Fruit fly (Drosophila melanogaster) whole organism, embryonic: Measurements from ENCODE around the gene CstF64.
A peak's percentile ranks its signal among the peaks of the same experiment; 100 is the strongest.

Experiments
- Adf1 ChIP-seq: fragments of 200-800 bp; sonication (Bioruptor generic); IDR thresholded peaks from 2 replicates; pipeline ENCODE4 v1.3.6; 2022; ENCODE audit warnings: missing biosample characterization, missing genetic modification characterization
- Atf6 ChIP-seq: fragments of 200-800 bp; sonication (Bioruptor generic); IDR thresholded peaks from 2 replicates; pipeline ENCODE4 v1.3.6; 2022; ENCODE audit warnings: missing biosample characterization, missing genetic modification characterization
- Awh ChIP-seq: fragments of 200-800 bp; sonication (Bioruptor generic); IDR thresholded peaks from 2 replicates; pipeline ENCODE4, ENCODE4 v1.3.6; 2022; ENCODE audit warnings: missing biosample characterization, missing genetic modification characterization
- Blimp-1 ChIP-seq: fragments of 200-800 bp; sonication (Bioruptor generic); optimal IDR thresholded peaks from 3 replicates; lab custom pipeline; 2018; ENCODE audit warnings: missing biosample characterization, missing genetic modification characterization, mild to moderate bottlenecking, moderate library complexity, missing genetic modification reagents
- CG10147 ChIP-seq: fragments of 200-800 bp; sonication (Bioruptor generic); optimal IDR thresholded peaks from 2 replicates; lab custom pipeline; 2019; ENCODE audit warnings: missing biosample characterization, mild to moderate bottlenecking, missing genetic modification characterization, moderate library complexity
- CG10979 ChIP-seq: fragments of 200-800 bp; sonication (Bioruptor generic); optimal IDR thresholded peaks from 2 replicates; lab custom pipeline; 2018; ENCODE audit warnings: missing biosample characterization, mild to moderate bottlenecking, missing genetic modification characterization, moderate library complexity
- CG12769 ChIP-seq: fragments of 200-800 bp; sonication (Bioruptor generic); optimal IDR thresholded peaks from 2 replicates; lab custom pipeline; 2019; ENCODE audit warnings: missing biosample characterization, mild to moderate bottlenecking, missing genetic modification characterization, moderate library complexity
- CG13287 ChIP-seq: fragments of 200-800 bp; sonication (Bioruptor generic); IDR thresholded peaks from 2 replicates; pipeline ENCODE4 v1.3.6; 2022; ENCODE audit warnings: missing biosample characterization, missing genetic modification characterization; ENCODE audit not compliant: partially characterized antibody
- CG13624 ChIP-seq: fragments of 200-800 bp; sonication (Bioruptor generic); optimal IDR thresholded peaks from 2 replicates; lab custom pipeline; 2016; ENCODE audit warnings: missing biosample characterization, missing genetic modification characterization
- CG16779 ChIP-seq: fragments of 200-800 bp; sonication (Bioruptor generic); IDR thresholded peaks from 2 replicates; pipeline ENCODE4 v1.3.6; 2022; ENCODE audit warnings: missing biosample characterization, missing genetic modification characterization
- CG16815 ChIP-seq: fragments of 200-800 bp; sonication (Bioruptor generic); optimal IDR thresholded peaks from 3 replicates; lab custom pipeline; 2017; ENCODE audit warnings: missing biosample characterization, mild to moderate bottlenecking, missing genetic modification characterization
- CG17612 ChIP-seq: fragments of 200-800 bp; sonication (Bioruptor generic); IDR thresholded peaks from 2 replicates; pipeline ENCODE4 v1.3.6; 2022; ENCODE audit warnings: missing biosample characterization, missing genetic modification characterization
- CG17829 ChIP-seq: fragments of 200-800 bp; optimal IDR thresholded peaks from 2 replicates; lab custom pipeline; 2019; ENCODE audit warnings: missing biosample characterization, mild to moderate bottlenecking, missing genetic modification characterization, moderate library complexity
- CG1832 ChIP-seq: fragments of 200-800 bp; sonication (Bioruptor generic); optimal IDR thresholded peaks from 2 replicates; lab custom pipeline; 2017; ENCODE audit warnings: missing biosample characterization, mild to moderate bottlenecking, missing genetic modification characterization, inconsistent platforms
- CG3163 ChIP-seq: fragments of 200-800 bp; sonication (Bioruptor generic); optimal IDR thresholded peaks from 3 replicates; lab custom pipeline; 2016; ENCODE audit warnings: missing biosample characterization, missing genetic modification characterization
- CG32767 ChIP-seq: fragments of 200-800 bp; sonication (Bioruptor generic); IDR thresholded peaks from 2 replicates; pipeline ENCODE4 v1.3.6; 2022; ENCODE audit warnings: missing biosample characterization, missing genetic modification characterization
- CG34376 ChIP-seq: fragments of 200-800 bp; sonication (Bioruptor generic); optimal IDR thresholded peaks from 2 replicates; lab custom pipeline; 2018; ENCODE audit warnings: missing biosample characterization, mild to moderate bottlenecking, missing genetic modification characterization
- CG3847 ChIP-seq: fragments of 200-800 bp; sonication (Bioruptor generic); IDR thresholded peaks from 2 replicates; pipeline ENCODE4 v1.3.6; 2022; ENCODE audit warnings: missing biosample characterization, missing genetic modification characterization
- CG6175 ChIP-seq: fragments of 200-800 bp; sonication (Bioruptor generic); IDR thresholded peaks from 3 replicates; pipeline ENCODE4 v1.3.6; 2022; ENCODE audit warnings: missing biosample characterization, missing genetic modification characterization
- CG6854 ChIP-seq: fragments of 200-800 bp; sonication (Bioruptor generic); optimal IDR thresholded peaks from 3 replicates; lab custom pipeline; 2017; ENCODE audit warnings: missing biosample characterization, mild to moderate bottlenecking, missing genetic modification characterization
- CG9215 ChIP-seq: fragments of 200-800 bp; sonication (Bioruptor generic); IDR thresholded peaks from 2 replicates; pipeline ENCODE4 v1.3.6; 2022; ENCODE audit warnings: missing biosample characterization, missing genetic modification characterization
- CG9727 ChIP-seq: fragments of 200-800 bp; sonication (Bioruptor generic); optimal IDR thresholded peaks from 3 replicates; lab custom pipeline; 2017; ENCODE audit warnings: missing biosample characterization, mild to moderate bottlenecking, missing genetic modification characterization
- Eip74EF ChIP-seq, 2 experiments: fragments of 200-800 bp in 1 of 2; fragments of >200 bp in 1 of 2; sonication (Bioruptor generic) in 1 of 2; optimal IDR thresholded peaks; 2 replicates each; lab custom pipeline; 2017 to 2019; ENCODE audit warnings: missing biosample characterization in 2 of 2, missing genetic modification characterization in 2 of 2, mild to moderate bottlenecking in 1 of 2, moderate library complexity in 1 of 2
- Gug ChIP-seq: fragments of 200-800 bp; sonication (Bioruptor generic); IDR thresholded peaks from 4 replicates; pipeline ENCODE4 v1.3.6; 2022; ENCODE audit warnings: missing biosample characterization, missing genetic modification characterization
- Hsf ChIP-seq: fragments of 200-800 bp; sonication (Bioruptor generic); optimal IDR thresholded peaks from 3 replicates; lab custom pipeline; 2016; ENCODE audit warnings: missing biosample characterization, missing genetic modification characterization
- Opbp ChIP-seq: fragments of 200-800 bp; sonication (Bioruptor generic); IDR thresholded peaks from 3 replicates; pipeline ENCODE4 v1.3.6; 2022; ENCODE audit warnings: missing biosample characterization, missing genetic modification characterization; ENCODE audit not compliant: partially characterized antibody
- Optix ChIP-seq: fragments of 200-800 bp; sonication (Bioruptor generic); IDR thresholded peaks from 3 replicates; pipeline ENCODE4 v1.3.6; 2022; ENCODE audit warnings: missing biosample characterization, missing genetic modification characterization
- Sox102F ChIP-seq: fragments of 200-800 bp; sonication (Bioruptor generic); optimal IDR thresholded peaks from 2 replicates; lab custom pipeline; 2018; ENCODE audit warnings: missing biosample characterization, mild to moderate bottlenecking, missing genetic modification characterization, moderate library complexity
- Sry-δ ChIP-seq: fragments of 200-800 bp; sonication (Bioruptor generic); optimal IDR thresholded peaks from 2 replicates; lab custom pipeline; 2016; ENCODE audit warnings: missing biosample characterization, missing genetic modification characterization
- Taf1 ChIP-seq: fragments of 200-800 bp; sonication (Bioruptor generic); IDR thresholded peaks from 2 replicates; pipeline ENCODE4 v1.3.6; 2022; ENCODE audit warnings: missing biosample characterization, missing genetic modification characterization
- Trl ChIP-seq, 3 experiments: fragments of >200 bp in 2 of 3; fragments of 200-800 bp in 1 of 3; sonication (Bioruptor generic) in 1 of 3; optimal IDR thresholded peaks; 2 replicates in 1 of 3; 3 replicates in 2 of 3; lab custom pipeline; 2016 to 2017; ENCODE audit warnings: missing biosample characterization in 1 of 3, missing genetic modification characterization in 1 of 3
- amos ChIP-seq: fragments of 200-800 bp; sonication (Bioruptor generic); IDR thresholded peaks from 2 replicates; pipeline ENCODE4 v1.3.6; 2022; ENCODE audit warnings: missing biosample characterization, missing genetic modification characterization; ENCODE audit not compliant: partially characterized antibody
- dm ChIP-seq: fragments of 200-800 bp; sonication (Bioruptor generic); optimal IDR thresholded peaks from 3 replicates; lab custom pipeline; 2016; ENCODE audit warnings: missing biosample characterization, missing genetic modification characterization
- dpn ChIP-seq, 2 experiments: fragments of 200-800 bp; sonication (Bioruptor generic); optimal IDR thresholded peaks; 3 replicates each; lab custom pipeline; 2016; ENCODE audit warnings: missing biosample characterization in 2 of 2, missing genetic modification characterization in 2 of 2
- gce ChIP-seq: fragments of 200-800 bp; sonication (Bioruptor generic); IDR thresholded peaks from 3 replicates; pipeline ENCODE4 v1.3.6; 2022; ENCODE audit warnings: missing biosample characterization, missing genetic modification characterization
- hb ChIP-seq: fragments of 200-800 bp; sonication (Bioruptor generic); IDR thresholded peaks from 3 replicates; pipeline ENCODE4 v1.3.6; 2022; ENCODE audit warnings: missing biosample characterization, missing genetic modification characterization; ENCODE audit not compliant: partially characterized antibody
- knrl ChIP-seq: fragments of 200-800 bp; sonication (Bioruptor generic); IDR thresholded peaks from 3 replicates; pipeline ENCODE4 v1.3.6; 2022; ENCODE audit warnings: missing biosample characterization, missing genetic modification characterization; ENCODE audit not compliant: partially characterized antibody
- maf-S ChIP-seq: fragments of 200-800 bp; sonication (Bioruptor generic); optimal IDR thresholded peaks from 2 replicates; lab custom pipeline; 2016; ENCODE audit warnings: missing biosample characterization, missing genetic modification characterization
- mld ChIP-seq: fragments of 200-800 bp; sonication (Bioruptor generic); IDR thresholded peaks from 3 replicates; pipeline ENCODE4 v1.3.6; 2022; ENCODE audit warnings: missing biosample characterization, missing genetic modification characterization; ENCODE audit not compliant: partially characterized antibody
- nom ChIP-seq: fragments of 200-800 bp; sonication (Bioruptor generic); optimal IDR thresholded peaks from 2 replicates; lab custom pipeline; 2017; ENCODE audit warnings: missing biosample characterization, missing genetic modification characterization, mild to moderate bottlenecking, moderate library complexity, missing genetic modification reagents
- pan ChIP-seq, 4 experiments: fragments of >200 bp in 3 of 4; fragments of 200-800 bp in 1 of 4; sonication (Bioruptor generic) in 1 of 4; optimal IDR thresholded peaks in 3 of 4; IDR thresholded peaks in 1 of 4; 2 replicates each; pipeline versions ENCODE4 v1.3.6 to Lab custom; 2017 to 2022; ENCODE audit warnings: missing biosample characterization in 2 of 4, missing genetic modification characterization in 2 of 4, mixed read lengths in 1 of 4
- row ChIP-seq: fragments of 200-800 bp; sonication (Bioruptor generic); IDR thresholded peaks from 3 replicates; pipeline ENCODE4 v1.3.6; 2022; ENCODE audit warnings: missing biosample characterization, missing genetic modification characterization
- sens ChIP-seq: fragments of 200-800 bp; sonication (Bioruptor generic); peaks from one replicate; lab custom pipeline; 2016; ENCODE audit warnings: missing biosample characterization, missing genetic modification characterization
- sna ChIP-seq: fragments of 200-800 bp; sonication (Bioruptor generic); IDR thresholded peaks from 2 replicates; pipeline ENCODE4 v1.3.6; 2022; ENCODE audit warnings: missing biosample characterization, missing genetic modification characterization; ENCODE audit not compliant: partially characterized antibody
- ssp ChIP-seq: fragments of 200-800 bp; sonication (Bioruptor generic); IDR thresholded peaks from 2 replicates; pipeline ENCODE4 v1.3.6; 2022; ENCODE audit warnings: missing biosample characterization, missing genetic modification characterization
- tna ChIP-seq: fragments of 200-800 bp; sonication (Bioruptor generic); IDR thresholded peaks from 2 replicates; pipeline ENCODE4 v1.3.6; 2022; ENCODE audit warnings: missing biosample characterization, missing genetic modification characterization; ENCODE audit not compliant: partially characterized antibody
- ttk ChIP-seq: fragments of 200-800 bp; sonication (Bioruptor generic); IDR thresholded peaks from 2 replicates; pipeline ENCODE4 v2.1.2; 2022; ENCODE audit warnings: missing biosample characterization, missing genetic modification characterization
- zen2 ChIP-seq: fragments of 200-800 bp; sonication (Bioruptor generic); IDR thresholded peaks from 3 replicates; pipeline ENCODE4 v1.3.6; 2022; ENCODE audit warnings: missing biosample characterization, missing genetic modification characterization; ENCODE audit not compliant: partially characterized antibody

Gene CstF64

dm6 chr3R:18628311-18628811 is 31.1 kb upstream of the CstF64 start (continued):
- TF ChIP-seq CG17612 (GFP tag; lab: Robert Waterston, UW) (no peak), CG6854 (GFP tag; lab: Kevin White, UChicago) (no peak), CG3847 (GFP tag; lab: Robert Waterston, UW) (no peak), CG3163 (GFP tag; lab: Kevin White, UChicago) (no peak), CG9727 (no peak), nom (GFP tag; lab: Kevin White, UChicago) (peak; percentile 12), Opbp (GFP tag; lab: Robert Waterston, UW) (peak; percentile 66; the same call in 2 of the 3 replicates), Sry-δ (GFP tag; lab: Kevin White, UChicago) (no peak), CG32767 (GFP tag; lab: Robert Waterston, UW) (no peak), Atf6 (no peak), pan (optimal IDR thresholded peaks at IDR 0.05; lab: Kevin White, UChicago) (no peak), pan (GFP tag; optimal IDR thresholded peaks at IDR 0.05 in 1 of 2, IDR thresholded peaks at IDR 0.05 in 1 of 2) (no peak), knrl (GFP tag; lab: Robert Waterston, UW) (peak; percentile 44), CG6175 (GFP tag; lab: Robert Waterston, UW) (peak; percentile 43; the same call in 1 of the 3 replicates), CG9215 (GFP tag; lab: Robert Waterston, UW) (no peak), CG1832 (GFP tag; lab: Kevin White, UChicago) (no peak), amos (peak; percentile 55; the same call in 1 of the 2 replicates), CG13624 (GFP tag; lab: Kevin White, UChicago) (no peak), dpn (GFP tag; optimal IDR thresholded peaks at IDR 0.05; lab: Kevin White, UChicago) (no peak), ttk (GFP tag; lab: Robert Waterston, UW) (no peak), Gug (no peak), Hsf (GFP tag; lab: Kevin White, UChicago) (no peak), Optix (GFP tag; lab: Robert Waterston, UW) (no peak), Awh (GFP tag; lab: Robert Waterston, UW) (peak; percentile 65; the same call in 1 of the 2 replicates), CG16779 (GFP tag; lab: Robert Waterston, UW) (no peak), sna (GFP tag; lab: Robert Waterston, UW) (peak; percentile 60; the same call in 1 of the 2 replicates), CG34376 (GFP tag; lab: Kevin White, UChicago) (no peak), CG10979 (tag; lab: Kevin White, UChicago) (no peak), zen2 (0 out of 3 replicates have a peak, but pooled peaks have one; percentile 14), maf-S (GFP tag; lab: Kevin White, UChicago) (no peak), CG12769 (tag; lab: Kevin White, UChicago) (peak; percentile 59), tna (peak; percentile 59; the same call in 1 of the 2 replicates), ssp (no peak), CG17829 (no peak), Blimp-1 (GFP tag; lab: Kevin White, UChicago) (no peak), Trl (optimal IDR thresholded peaks at IDR 0.05; lab: Kevin White, UChicago) (no peak), Trl (GFP tag; optimal IDR thresholded peaks at IDR 0.05; lab: Kevin White, UChicago) (no peak), row (GFP tag; lab: Robert Waterston, UW) (0 out of 3 replicates have a peak, but pooled peaks have one; percentile 20), dm (GFP tag; lab: Kevin White, UChicago) (no peak), mld (GFP tag; lab: Robert Waterston, UW) (peak; percentile 60; the same call in 1 of the 3 replicates), Sox102F (GFP tag; lab: Kevin White, UChicago) (no peak), hb (GFP tag; lab: Robert Waterston, UW) (peak; percentile 54; the same call in 2 of the 3 replicates), Taf1 (GFP tag; lab: Robert Waterston, UW) (no peak), CG16815 (GFP tag; lab: Kevin White, UChicago) (no peak), Eip74EF (GFP tag; optimal IDR thresholded peaks at IDR 0.05; lab: Kevin White, UChicago) (no peak), CG13287 (GFP tag; lab: Robert Waterston, UW) (peak; percentile 43; the same call in 1 of the 2 replicates), CG10147 (no peak), gce (GFP tag; lab: Robert Waterston, UW) (peak; percentile 36; the same call in 1 of the 3 replicates), Adf1 (0 out of 2 replicates have a peak, but pooled peaks have one; percentile 27), sens (peak; percentile 89)
